Worm (Caenorhabditis elegans) whole organism, L4 larva: ENCODE data around the gene F28C6.9.
A peak's percentile ranks its signal among the peaks of the same experiment; 100 is the strongest.

ENCODE experiments used
- D1046.2 ChIP-seq: fragments of 200-800 bp; sonication (Bioruptor generic); IDR thresholded peaks from 2 replicates; pipeline ENCODE4 v1.3.6; 2022; ENCODE audit warnings: missing genetic modification characterization, missing compliant biosample characterization
- F26F4.8 ChIP-seq: fragments of 200-800 bp; sonication (Bioruptor generic); conservative IDR thresholded peaks from 2 replicates; pipeline ENCODE4 v1.3.6; 2022; ENCODE audit warnings: missing genetic modification characterization, missing compliant biosample characterization
- F44E2.7 ChIP-seq: fragments of 200-800 bp; sonication (Bioruptor generic); IDR thresholded peaks from 2 replicates; pipeline ENCODE4 v2.1.2; 2022; ENCODE audit warnings: missing genetic modification characterization, missing compliant biosample characterization
- Y75B8A.6 ChIP-seq: fragments of 200-800 bp; sonication (Bioruptor generic); IDR thresholded peaks from 2 replicates; pipeline ENCODE4 v1.3.6; 2022; ENCODE audit warnings: missing genetic modification reagents, missing genetic modification characterization, missing compliant biosample characterization
- aha-1 ChIP-seq: fragments of 150-350 bp; peaks from one replicate; lab custom pipeline; 2014; ENCODE audit warnings: missing biosample characterization, missing genetic modification characterization
- attf-4 ChIP-seq: sonication (generic microtip); optimal IDR thresholded peaks from 3 replicates; lab custom pipeline; 2017; ENCODE audit warnings: missing biosample characterization, missing genetic modification characterization
- ceh-62 ChIP-seq: sonication (generic microtip); optimal IDR thresholded peaks from 2 replicates; lab custom pipeline; 2017; ENCODE audit warnings: missing biosample characterization, missing genetic modification characterization
- ces-1 ChIP-seq: fragments of 150-350 bp; sonication (generic microtip); optimal IDR thresholded peaks from 4 replicates; lab custom pipeline; 2014; ENCODE audit warnings: missing biosample characterization, missing genetic modification reagents, missing genetic modification characterization
- cey-2 ChIP-seq: sonication (generic microtip); optimal IDR thresholded peaks from 3 replicates; lab custom pipeline; 2017; ENCODE audit warnings: missing genetic modification characterization, mild to moderate bottlenecking, missing compliant biosample characterization, antibody characterized with exemption, borderline replicate concordance; ENCODE audit not compliant: insufficient read depth
- ctbp-1 ChIP-seq: fragments of 200-800 bp; sonication (Bioruptor generic); IDR thresholded peaks from 2 replicates; pipeline ENCODE4 v1.3.6; 2022; ENCODE audit warnings: missing genetic modification reagents, missing genetic modification characterization, missing compliant biosample characterization
- daf-16 ChIP-seq, 3 experiments: sonication (generic microtip); optimal IDR thresholded peaks; 2 replicates each; lab custom pipeline; 2016 to 2017; ENCODE audit warnings: missing genetic modification characterization in 3 of 3, missing genetic modification reagents in 3 of 3, mild to moderate bottlenecking in 2 of 3, missing compliant biosample characterization in 2 of 3, missing biosample characterization in 1 of 3, moderate library complexity in 1 of 3
- dmd-8 ChIP-seq: fragments of 200-800 bp; sonication (Bioruptor generic); IDR thresholded peaks from 2 replicates; pipeline ENCODE4 v1.3.6; 2022; ENCODE audit warnings: missing genetic modification characterization, missing compliant biosample characterization
- dve-1 ChIP-seq: sonication (generic microtip); optimal IDR thresholded peaks from 2 replicates; lab custom pipeline; 2017; ENCODE audit warnings: antibody characterized with exemption, mild to moderate bottlenecking, missing genetic modification characterization, missing compliant biosample characterization; ENCODE audit not compliant: insufficient read depth
- hlh-11 ChIP-seq: fragments of 200-800 bp; sonication (Bioruptor generic); optimal IDR thresholded peaks from 2 replicates; lab custom pipeline; 2018; ENCODE audit warnings: mild to moderate bottlenecking, missing genetic modification characterization, missing compliant biosample characterization
- lin-15B ChIP-seq: fragments of 150-350 bp; sonication (generic microtip); optimal IDR thresholded peaks from 3 replicates; lab custom pipeline; 2014; ENCODE audit warnings: missing biosample characterization, missing genetic modification characterization
- lin-38 ChIP-seq: fragments of 200-800 bp; sonication (Bioruptor generic); IDR thresholded peaks from 2 replicates; pipeline ENCODE4 v1.3.6; 2022; ENCODE audit warnings: missing genetic modification reagents, missing genetic modification characterization, missing compliant biosample characterization
- lsy-2 ChIP-seq, 2 experiments: fragments of 150-350 bp in 1 of 2; sonication (generic microtip) in 1 of 2; optimal IDR thresholded peaks; 2 replicates each; lab custom pipeline; 2014 to 2017; ENCODE audit warnings: missing biosample characterization in 2 of 2, missing genetic modification characterization in 2 of 2
- madf-9 ChIP-seq: fragments of 200-800 bp; sonication (Bioruptor generic); conservative IDR thresholded peaks from 2 replicates; pipeline ENCODE4 v1.3.6; 2022; ENCODE audit warnings: missing genetic modification reagents, missing genetic modification characterization, missing compliant biosample characterization
- mdl-1 ChIP-seq, 2 experiments: fragments of 150-350 bp in 1 of 2; sonication (generic microtip) in 1 of 2; optimal IDR thresholded peaks; 2 replicates each; lab custom pipeline; 2014 to 2017; ENCODE audit warnings: missing biosample characterization in 2 of 2, missing genetic modification characterization in 2 of 2
- mep-1 ChIP-seq: fragments of 150-350 bp; sonication (generic microtip); optimal IDR thresholded peaks from 3 replicates; lab custom pipeline; 2014; ENCODE audit warnings: missing biosample characterization, missing genetic modification characterization
- mes-2 ChIP-seq: sonication (generic microtip); optimal IDR thresholded peaks from 2 replicates; lab custom pipeline; 2016; ENCODE audit warnings: missing genotype, mild to moderate bottlenecking, missing genetic modification characterization, missing compliant biosample characterization; ENCODE audit not compliant: poor library complexity, severe bottlenecking
- mxl-2 ChIP-seq: fragments of 200-800 bp; sonication (Bioruptor generic); conservative IDR thresholded peaks from 2 replicates; pipeline ENCODE4 v1.3.6; 2022; ENCODE audit warnings: missing genetic modification reagents, missing genetic modification characterization, missing compliant biosample characterization
- nhr-10 ChIP-seq: fragments of 150-350 bp; optimal IDR thresholded peaks from 2 replicates; lab custom pipeline; 2014; ENCODE audit warnings: missing biosample characterization, missing genetic modification characterization
- nhr-28 ChIP-seq: fragments of 150-350 bp; optimal IDR thresholded peaks from 2 replicates; lab custom pipeline; 2014; ENCODE audit warnings: missing biosample characterization, missing genetic modification characterization
- nhr-41 ChIP-seq: fragments of 200-800 bp; sonication (Bioruptor generic); IDR thresholded peaks from 2 replicates; pipeline ENCODE4 v1.3.6; 2022; ENCODE audit warnings: missing genetic modification reagents, missing genetic modification characterization, missing compliant biosample characterization
- nhr-42 ChIP-seq: fragments of 200-800 bp; sonication (Bioruptor generic); IDR thresholded peaks from 2 replicates; pipeline ENCODE4 v1.3.6; 2022; ENCODE audit warnings: missing genetic modification characterization, missing compliant biosample characterization
- nhr-48 ChIP-seq: sonication (generic microtip); optimal IDR thresholded peaks from 2 replicates; lab custom pipeline; 2016; ENCODE audit warnings: mild to moderate bottlenecking, missing genetic modification characterization, missing compliant biosample characterization
- nhr-6 ChIP-seq: fragments of 150-350 bp; optimal IDR thresholded peaks from 2 replicates; lab custom pipeline; 2014; ENCODE audit warnings: missing biosample characterization, missing genetic modification characterization
- pha-4 ChIP-seq, 2 experiments: fragments of 150-350 bp in 1 of 2; fragments of 200-800 bp in 1 of 2; sonication (Bioruptor generic) in 1 of 2; IDR thresholded peaks in 1 of 2; optimal IDR thresholded peaks in 1 of 2; 2 replicates each; pipeline versions ENCODE4 v1.3.6 to Lab custom; 2014 to 2022; ENCODE audit warnings: missing genetic modification characterization in 2 of 2, missing genetic modification reagents in 2 of 2, missing biosample characterization in 1 of 2, missing compliant biosample characterization in 1 of 2
- rbr-2 ChIP-seq: sonication (generic microtip); optimal IDR thresholded peaks from 2 replicates; lab custom pipeline; 2016; ENCODE audit warnings: missing genotype, missing genetic modification characterization, missing compliant biosample characterization
- spr-1 ChIP-seq: sonication (generic microtip); optimal IDR thresholded peaks from 2 replicates; lab custom pipeline; 2016; ENCODE audit warnings: mild to moderate bottlenecking, missing genetic modification characterization, missing compliant biosample characterization
- tag-97 ChIP-seq: fragments of 200-800 bp; sonication (Bioruptor generic); IDR thresholded peaks from 2 replicates; pipeline ENCODE4 v1.3.6; 2022; ENCODE audit warnings: missing genetic modification characterization, missing compliant biosample characterization
- unc-62 ChIP-seq, 3 experiments: fragments of 150-350 bp in 1 of 3; sonication (generic microtip); optimal IDR thresholded peaks in 2 of 3; peaks in 1 of 3; 1 replicate in 1 of 3; 2 replicates in 2 of 3; lab custom pipeline; 2014 to 2017; ENCODE audit warnings: missing biosample characterization in 3 of 3, missing genetic modification characterization in 3 of 3, missing genetic modification reagents in 3 of 3, missing genotype in 1 of 3
- vab-7 ChIP-seq: fragments of 200-800 bp; sonication (Bioruptor generic); IDR thresholded peaks from 2 replicates; pipeline ENCODE4 v1.3.6; 2022; ENCODE audit warnings: missing genetic modification reagents, missing genetic modification characterization, missing compliant biosample characterization
- zfp-3 ChIP-seq: fragments of 200-800 bp; sonication (Bioruptor generic); conservative IDR thresholded peaks from 2 replicates; pipeline ENCODE4 v1.3.6; 2022; ENCODE audit warnings: missing genetic modification reagents, missing genetic modification characterization, missing compliant biosample characterization
- ztf-11 ChIP-seq: fragments of 150-350 bp; optimal IDR thresholded peaks from 2 replicates; lab custom pipeline; 2014; ENCODE audit warnings: missing biosample characterization, missing genetic modification characterization

The F28C6.9 gene

DNA sequence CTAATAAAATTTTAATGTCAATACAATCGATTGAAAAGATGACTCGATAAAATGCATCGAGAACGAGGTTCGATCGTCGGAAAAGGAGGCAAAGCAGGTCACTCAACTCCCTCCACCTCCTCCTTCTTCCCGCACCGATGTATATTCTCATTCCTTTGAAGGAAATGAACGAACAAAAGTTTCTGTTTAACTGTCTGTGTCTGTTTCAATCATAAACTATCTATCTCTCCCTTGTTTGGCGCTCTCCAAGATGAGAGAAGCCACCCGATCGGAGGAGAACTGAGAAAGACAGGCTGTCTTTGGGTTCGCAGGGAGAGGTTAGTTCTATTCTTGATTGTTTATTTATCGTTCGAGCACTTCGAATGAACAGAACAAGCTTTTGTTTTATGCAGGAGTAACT is 31.1 kb upstream of the F28C6.9 start, which contains the start of gene D2085.7:
Gene D2085.7, plus strand, starts transcription at position 251 of the 400 bp plus-strand sequence.
- TF ChIP-seq daf-16 (GFP tag; optimal IDR thresholded peaks at IDR 0.05; lab: Kevin White, UChicago), result no peak
- TF ChIP-seq daf-16 (tag; optimal IDR thresholded peaks at IDR 0.05; lab: Kevin White, UChicago), result peak; percentile 19
- TF ChIP-seq cey-2 (tag; lab: Kevin White, UChicago), result no peak
- TF ChIP-seq hlh-11 (tag; lab: Kevin White, UChicago), result peak; percentile 14
- TF ChIP-seq nhr-28 (tag; lab: Kevin White, UChicago), result peak; percentile 3
- no peak for TF ChIP-seq nhr-41 (GFP tag; lab: Robert Waterston, UW)
- no peak for TF ChIP-seq Y75B8A.6 (GFP tag; lab: Robert Waterston, UW)
- TF ChIP-seq mes-2 (tag; lab: Kevin White, UChicago), result peak; percentile 10
- peak; percentile 9 for TF ChIP-seq dve-1
- no peak for TF ChIP-seq vab-7 (GFP tag; lab: Robert Waterston, UW)
- TF ChIP-seq madf-9 (GFP tag; lab: Robert Waterston, UW), result no peak
- no peak for TF ChIP-seq tag-97 (GFP tag; lab: Robert Waterston, UW)

DNA sequence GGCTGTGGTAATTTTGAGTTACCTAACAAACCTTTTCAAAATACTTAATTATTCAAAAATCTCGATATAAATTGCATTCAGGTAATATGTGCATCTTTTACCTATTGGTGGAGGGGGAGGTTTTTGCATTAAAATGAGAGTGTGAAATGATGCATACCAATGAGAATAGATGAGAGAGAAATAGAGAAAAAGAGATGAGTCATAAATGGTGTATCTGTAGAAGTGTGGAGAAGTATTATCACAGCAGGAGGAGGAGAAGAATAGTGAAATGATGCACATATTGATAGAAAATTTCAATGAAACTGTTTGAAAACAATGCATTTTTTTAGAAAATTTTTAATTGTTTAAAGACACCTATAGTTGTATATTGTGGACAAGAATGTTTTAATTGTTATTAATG is 30.5 kb upstream of the F28C6.9 start:
- TF ChIP-seq lsy-2 (tag; optimal IDR thresholded peaks at IDR 0.05; lab: Kevin White, UChicago) (peak in 1 of 2 experiments; percentile 31), rbr-2 (tag; lab: Kevin White, UChicago) (no peak), mep-1 (peak; percentile 26), spr-1 (no peak), ztf-11 (tag; lab: Kevin White, UChicago) (no peak), pha-4 (GFP tag; IDR thresholded peaks at IDR 0.05; lab: Robert Waterston, UW) (no peak), pha-4 (tag; optimal IDR thresholded peaks at IDR 0.05; lab: Kevin White, UChicago) (peak; percentile 65), nhr-48 (tag; lab: Kevin White, UChicago) (no peak), dve-1 (peak; percentile 51), daf-16 (GFP tag; optimal IDR thresholded peaks at IDR 0.05; lab: Kevin White, UChicago) (no peak), daf-16 (tag; optimal IDR thresholded peaks at IDR 0.05; lab: Kevin White, UChicago) (peak; percentile 15), zfp-3 (no peak), D1046.2 (no peak)
- TF ChIP-seq, all 104 proteins: peak for 5

DNA sequence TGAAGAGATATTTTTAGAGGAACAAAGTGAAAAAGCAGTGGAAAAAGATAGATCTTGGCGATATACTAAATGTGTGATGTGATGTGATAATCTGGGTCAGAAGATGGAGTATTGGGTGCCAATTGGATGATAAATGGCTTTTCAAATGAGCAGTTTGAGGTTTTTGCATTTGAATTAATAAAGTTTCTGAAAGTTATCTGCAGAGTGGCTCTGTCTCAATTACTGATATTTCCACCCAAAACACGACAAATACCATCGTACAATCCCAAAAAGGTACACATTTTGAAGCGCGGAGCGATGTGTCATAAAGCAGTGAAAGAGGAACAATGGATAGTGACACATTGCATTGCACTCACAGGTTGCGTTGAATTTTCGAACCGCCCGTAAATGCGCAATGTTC is 29.6 kb upstream of the F28C6.9 start:
- TF ChIP-seq aha-1 (tag; lab: Kevin White, UChicago) (peak; percentile 26), unc-62 (GFP tag; optimal IDR thresholded peaks at IDR 0.05 in 1 of 2; lab: Kevin White, UChicago) (peak in 1 of 2 experiments; percentile 96), unc-62 (tag; optimal IDR thresholded peaks at IDR 0.05; lab: Kevin White, UChicago) (no peak), nhr-42 (GFP tag; lab: Robert Waterston, UW) (no peak)

DNA sequence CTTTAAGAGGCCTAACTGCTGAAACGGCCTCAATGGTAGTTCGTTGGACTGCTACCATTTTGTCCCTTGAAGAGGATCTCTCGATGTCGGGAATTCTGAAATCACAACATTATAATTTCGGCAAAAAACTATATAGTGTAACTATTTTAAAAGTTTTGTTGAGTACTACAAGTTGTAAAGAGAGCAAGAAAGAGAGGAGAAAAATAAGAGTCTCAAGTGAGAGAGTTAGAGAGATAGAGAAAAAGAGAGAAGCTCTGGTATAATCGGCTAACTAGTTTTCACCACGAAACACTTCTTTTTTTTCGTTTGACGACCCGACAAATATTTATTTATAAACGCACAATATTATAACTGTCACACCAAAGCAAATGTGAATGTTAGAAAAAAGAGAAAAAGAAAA is 27.6 kb upstream of the F28C6.9 start, which contains the start of gene vab-9:
Gene vab-9, minus strand, starts transcription at position 101 of the 400 bp plus-strand sequence.
- TF ChIP-seq F26F4.8, result no peak
- TF ChIP-seq D1046.2, result no peak
- TF ChIP-seq lin-38 (GFP tag; lab: Robert Waterston, UW), result no peak
- no peak for TF ChIP-seq nhr-10 (tag; lab: Kevin White, UChicago)

DNA sequence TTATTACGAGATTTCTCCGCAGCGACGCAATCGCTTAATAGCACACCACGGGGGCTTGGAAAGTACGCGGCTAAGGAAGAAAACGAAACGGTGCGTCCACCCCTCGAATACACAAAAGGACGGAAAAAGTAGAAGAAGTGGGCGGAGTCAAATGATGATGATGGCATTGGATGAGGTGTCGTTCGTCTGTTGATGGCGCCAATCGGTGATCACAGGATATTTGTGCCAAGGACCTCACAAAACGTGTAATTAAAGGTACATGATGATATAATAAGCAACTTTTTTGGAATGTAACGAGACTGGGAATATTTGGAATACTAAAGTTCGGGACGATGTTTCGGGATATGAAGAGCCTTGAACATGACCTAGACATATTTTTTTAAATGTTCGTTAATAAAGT is 24.4 kb upstream of the F28C6.9 start, which contains the start of gene cutl-12:
Gene cutl-12, minus strand, starts transcription at position 101 of the 400 bp plus-strand sequence.
- TF ChIP-seq attf-4 (tag; lab: Kevin White, UChicago), result no peak
- TF ChIP-seq mxl-2 (GFP tag; lab: Robert Waterston, UW), result no peak
- TF ChIP-seq nhr-42 (GFP tag; lab: Robert Waterston, UW), result no peak
- no peak for TF ChIP-seq F44E2.7 (GFP tag; lab: Robert Waterston, UW)
- no peak for TF ChIP-seq ctbp-1 (GFP tag; lab: Robert Waterston, UW)
- TF ChIP-seq ceh-62 (tag; lab: Kevin White, UChicago), result no peak
- TF ChIP-seq lin-15B (tag; lab: Kevin White, UChicago), result no peak
- no peak for TF ChIP-seq dmd-8 (GFP tag; lab: Robert Waterston, UW)
- TF ChIP-seq nhr-6 (tag; lab: Kevin White, UChicago), result no peak
- no peak for TF ChIP-seq mdl-1 (tag; optimal IDR thresholded peaks at IDR 0.05; lab: Kevin White, UChicago)
- TF ChIP-seq ces-1 (GFP tag; lab: Kevin White, UChicago), result no peak
- TF ChIP-seq, all 104 proteins: peak for 0
